Worm (Caenorhabditis elegans) whole organism, L4 larva: ENCODE measurements around the gene C06G1.1.

Source experiments
- ama-1 ChIP-seq: fragments of 150-350 bp; optimal IDR thresholded peaks from 2 replicates; lab custom pipeline; 2014; ENCODE audit warnings: inconsistent platforms, mixed read lengths
- ceh-82 ChIP-seq: sonication (generic microtip); optimal IDR thresholded peaks from 2 replicates; lab custom pipeline; 2017; ENCODE audit warnings: missing biosample characterization, missing genetic modification characterization
- lin-13 ChIP-seq: fragments of 150-350 bp; optimal IDR thresholded peaks from 2 replicates; lab custom pipeline; 2014; ENCODE audit warnings: missing biosample characterization, missing genetic modification reagents, missing genetic modification characterization
- lin-39 ChIP-seq: fragments of 150-350 bp; optimal IDR thresholded peaks from 2 replicates; lab custom pipeline; 2014; ENCODE audit warnings: missing biosample characterization, missing genetic modification reagents, missing genetic modification characterization
- lsy-2 ChIP-seq, 2 experiments: fragments of 150-350 bp in 1 of 2; sonication (generic microtip) in 1 of 2; optimal IDR thresholded peaks; 2 replicates each; lab custom pipeline; 2014 to 2017; ENCODE audit warnings: missing biosample characterization in 2 of 2, missing genetic modification characterization in 2 of 2
- mep-1 ChIP-seq: fragments of 150-350 bp; sonication (generic microtip); optimal IDR thresholded peaks from 3 replicates; lab custom pipeline; 2014; ENCODE audit warnings: missing biosample characterization, missing genetic modification characterization
- mxl-2 ChIP-seq: fragments of 200-800 bp; sonication (Bioruptor generic); conservative IDR thresholded peaks from 2 replicates; pipeline ENCODE4 v1.3.6; 2022; ENCODE audit warnings: missing genetic modification reagents, missing genetic modification characterization, missing compliant biosample characterization
- skn-1 ChIP-seq: fragments of 150-350 bp; optimal IDR thresholded peaks from 2 replicates; lab custom pipeline; 2014; ENCODE audit warnings: missing biosample characterization, missing genetic modification characterization

DNA sequence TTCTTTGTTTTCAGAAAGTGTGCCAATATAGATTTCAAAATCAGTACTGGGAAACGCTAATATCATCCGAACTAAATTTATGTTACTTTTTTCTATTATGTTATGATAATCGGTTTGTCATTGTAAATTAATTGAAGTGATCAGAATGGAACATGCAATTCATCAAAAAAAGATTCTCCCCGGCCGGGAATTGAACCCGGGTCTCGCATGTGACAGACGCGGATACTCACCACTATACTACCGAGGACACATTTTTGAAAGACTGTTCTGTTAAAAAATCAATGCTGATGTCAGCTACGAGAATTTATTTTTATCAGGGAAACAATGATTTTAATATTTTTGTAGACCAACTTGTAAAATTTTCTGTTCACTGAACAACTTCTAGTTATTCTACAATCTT is 14.0 kb upstream of the C06G1.1 start:
- no peak for TF ChIP-seq lsy-2 (tag; optimal IDR thresholded peaks at IDR 0.05; lab: Kevin White, UChicago)
- no peak for TF ChIP-seq ama-1 (lab: Kevin White, UChicago)
- TF ChIP-seq lin-39, result no peak
- TF ChIP-seq mep-1 (tag; lab: Kevin White, UChicago), result peak; percentile 37
- TF ChIP-seq skn-1 (tag; lab: Kevin White, UChicago), result no peak
- peak; percentile 53 for TF ChIP-seq lin-13 (GFP tag; lab: Kevin White, UChicago)
- peak; percentile 31; the same call in 1 of the 2 replicates for TF ChIP-seq mxl-2
- no peak for TF ChIP-seq ceh-82 (tag; lab: Kevin White, UChicago)
